Fruit fly (Drosophila melanogaster): ENCODE results near the gene CG17327.

CG17327 gene

DNA sequence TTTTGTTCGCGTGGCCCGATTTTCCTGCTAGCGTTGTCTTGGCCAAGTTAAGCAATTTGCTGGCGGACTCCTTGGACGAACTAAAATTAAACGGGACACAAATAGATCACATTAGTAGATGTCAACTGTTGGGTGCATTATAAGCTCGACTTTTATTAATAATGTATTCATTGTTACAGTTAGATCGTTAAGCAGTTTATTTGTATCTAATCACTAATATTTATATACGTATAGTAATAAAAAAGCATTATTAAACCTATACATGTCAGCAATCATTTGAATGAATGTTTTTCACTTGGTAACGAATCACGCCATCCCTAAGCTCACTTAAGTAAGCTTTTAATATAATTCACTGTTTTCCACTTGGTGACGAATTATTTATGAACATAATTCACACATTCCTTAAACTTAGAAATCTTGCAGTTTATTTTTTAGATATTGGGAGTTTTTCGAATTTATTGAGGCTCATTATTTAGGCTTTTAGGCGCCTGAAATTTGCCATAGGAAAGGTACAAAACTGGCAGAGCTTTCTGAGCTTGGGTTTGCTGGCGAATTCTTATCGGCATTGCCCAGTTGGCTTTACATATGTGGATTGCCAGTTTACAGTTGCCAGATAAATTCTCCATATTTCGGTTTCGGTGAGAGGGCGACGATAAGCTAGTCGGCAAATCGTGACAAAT, 20.0 kb downstream of the CG17327 start, which contains the start of the genes CG7381 and CG7091:
Gene CG7381, minus strand, starts transcription at position 101 of the 680 bp plus-strand sequence.
Gene CG7091, plus strand, starts transcription at position 630 of the 680 bp plus-strand sequence.
- TF ChIP-seq br (GFP tag; optimal IDR thresholded peaks at IDR 0.05) (no peak), foxo (GFP tag; optimal IDR thresholded peaks at IDR 0.05) (no peak), lola (GFP tag; optimal IDR thresholded peaks at IDR 0.05) (no peak), sage (GFP tag; optimal IDR thresholded peaks at IDR 0.05) (no peak), Jra (GFP tag; optimal IDR thresholded peaks at IDR 0.05) (no peak), h (GFP tag; optimal IDR thresholded peaks at IDR 0.05) (no peak), Hnf4 (GFP tag; optimal IDR thresholded peaks at IDR 0.05) (no peak)

DNA sequence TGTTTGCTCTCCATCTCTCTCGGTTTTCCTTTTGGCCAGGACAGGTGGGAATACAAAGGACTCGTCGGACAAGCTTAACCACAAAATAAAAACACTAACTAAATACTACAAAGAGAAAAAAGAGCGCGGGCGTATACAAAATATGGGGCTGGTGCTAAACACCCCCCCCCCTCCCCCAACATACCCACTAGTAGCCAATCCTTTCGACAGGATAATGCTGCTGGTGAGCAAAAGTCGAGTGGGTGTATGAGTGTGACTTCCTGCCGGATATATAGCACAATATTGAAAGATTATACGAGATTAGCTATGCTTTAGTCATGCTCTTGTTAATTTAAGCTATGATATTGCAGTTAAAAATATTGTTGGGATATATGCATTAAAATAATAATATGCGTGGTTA, 22.3 kb downstream of the CG17327 start:
- TF ChIP-seq Dfd (GFP tag; optimal IDR thresholded peaks at IDR 0.05) (peak; percentile 95), fru (GFP tag; optimal IDR thresholded peaks at IDR 0.05) (no peak)

DNA sequence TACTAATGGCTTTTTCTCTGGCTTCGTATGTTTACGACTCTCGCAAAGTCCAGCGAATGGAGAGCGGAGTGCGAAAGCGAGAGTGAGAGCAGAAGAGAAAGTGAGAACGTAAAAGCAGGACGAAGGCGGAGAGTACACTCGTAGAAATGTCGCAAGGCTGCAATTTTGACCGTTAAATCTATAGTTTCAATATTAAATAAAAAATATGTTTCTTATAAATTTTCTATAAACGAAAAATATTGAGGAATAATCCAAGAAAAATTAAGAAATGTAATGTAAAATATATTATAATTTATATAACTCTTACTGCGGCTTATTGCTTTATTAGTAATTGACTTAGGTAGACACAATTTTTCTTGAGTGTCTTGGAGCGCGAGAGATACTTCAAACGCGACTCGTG, 23.1 kb downstream of the CG17327 start:
- TF ChIP-seq rgr (GFP tag; optimal IDR thresholded peaks at IDR 0.05) = peak; percentile 1
- TF ChIP-seq usp (GFP tag; optimal IDR thresholded peaks at IDR 0.05) = no peak
- no peak for TF ChIP-seq sage (GFP tag; optimal IDR thresholded peaks at IDR 0.05)
- peak; percentile 33 for TF ChIP-seq fru (GFP tag; optimal IDR thresholded peaks at IDR 0.05)
- no peak for TF ChIP-seq tai (GFP tag; optimal IDR thresholded peaks at IDR 0.05)
- TF ChIP-seq psq (GFP tag; optimal IDR thresholded peaks at IDR 0.05) = peak; percentile 23
- TF ChIP-seq foxo (GFP tag; optimal IDR thresholded peaks at IDR 0.05) = peak in 1 of 2 experiments; percentile 53
- TF ChIP-seq Mio (GFP tag; optimal IDR thresholded peaks at IDR 0.05) = no peak
- no peak for TF ChIP-seq Hr83 (GFP tag; optimal IDR thresholded peaks at IDR 0.05; ENCODE audit: poor library complexity, severe bottlenecking)
- TF ChIP-seq Dfd (GFP tag; optimal IDR thresholded peaks at IDR 0.05) = no peak
- peak; percentile 26 for TF ChIP-seq Dif (GFP tag; optimal IDR thresholded peaks at IDR 0.05; ENCODE audit: partially characterized antibody)
- no peak for TF ChIP-seq Jra (GFP tag; optimal IDR thresholded peaks at IDR 0.05)
- TF ChIP-seq CrebA (GFP tag; optimal IDR thresholded peaks at IDR 0.05; ENCODE audit: borderline replicate concordance) = no peak
- no peak for TF ChIP-seq HLH106 (tag; optimal IDR thresholded peaks at IDR 0.05)
- no peak for TF ChIP-seq lola (GFP tag; optimal IDR thresholded peaks at IDR 0.05)
- TF ChIP-seq OdsH (GFP tag; optimal IDR thresholded peaks at IDR 0.05) = peak; percentile 47

DNA sequence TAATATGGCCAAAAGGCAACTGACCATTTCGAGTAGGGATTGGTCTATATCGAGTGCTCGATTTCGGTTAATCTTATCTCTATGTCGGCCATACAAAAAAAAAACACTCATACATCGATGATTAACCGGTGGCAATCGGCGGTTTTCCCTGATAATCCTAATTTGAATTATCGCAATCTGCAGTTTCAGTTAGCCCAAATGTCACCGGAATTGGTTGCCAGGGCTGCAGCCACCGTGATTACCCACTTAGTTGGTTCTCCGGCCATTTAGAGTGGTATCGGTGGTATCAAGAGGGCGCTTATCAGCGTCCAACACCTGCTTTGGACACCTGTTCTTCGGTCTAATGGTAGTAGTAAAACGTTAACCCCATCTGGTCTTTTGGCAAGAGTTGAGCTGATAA, 25.4 kb downstream of the CG17327 start:
- TF ChIP-seq sv (GFP tag; optimal IDR thresholded peaks at IDR 0.05) = no peak
- TF ChIP-seq lola (GFP tag; optimal IDR thresholded peaks at IDR 0.05) = no peak
- TF ChIP-seq CG9705 (GFP tag; optimal IDR thresholded peaks at IDR 0.05) = no peak
- no peak for TF ChIP-seq dsf (GFP tag; optimal IDR thresholded peaks at IDR 0.05; ENCODE audit: borderline replicate concordance)
- no peak for TF ChIP-seq N (GFP tag; optimal IDR thresholded peaks at IDR 0.05)
- no peak for TF ChIP-seq dmrt93B (GFP tag; optimal IDR thresholded peaks at IDR 0.05)
- TF ChIP-seq rgr (GFP tag; optimal IDR thresholded peaks at IDR 0.05) = no peak
- TF ChIP-seq pan (optimal IDR thresholded peaks at IDR 0.05) = no peak
- TF ChIP-seq HLH106 (tag; optimal IDR thresholded peaks at IDR 0.05) = no peak
- no peak for TF ChIP-seq Myc (optimal IDR thresholded peaks at IDR 0.05)
- no peak for TF ChIP-seq Rel (GFP tag; optimal IDR thresholded peaks at IDR 0.05)
- no peak for TF ChIP-seq Rel (tag; optimal IDR thresholded peaks at IDR 0.05)
- TF ChIP-seq OdsH (GFP tag; optimal IDR thresholded peaks at IDR 0.05) = no peak
- no peak for TF ChIP-seq Hnf4 (GFP tag; optimal IDR thresholded peaks at IDR 0.05)
- no peak for TF ChIP-seq fru (GFP tag; optimal IDR thresholded peaks at IDR 0.05)
- TF ChIP-seq br (GFP tag; optimal IDR thresholded peaks at IDR 0.05) = no peak
- TF ChIP-seq psq (GFP tag; optimal IDR thresholded peaks at IDR 0.05) = no peak

DNA sequence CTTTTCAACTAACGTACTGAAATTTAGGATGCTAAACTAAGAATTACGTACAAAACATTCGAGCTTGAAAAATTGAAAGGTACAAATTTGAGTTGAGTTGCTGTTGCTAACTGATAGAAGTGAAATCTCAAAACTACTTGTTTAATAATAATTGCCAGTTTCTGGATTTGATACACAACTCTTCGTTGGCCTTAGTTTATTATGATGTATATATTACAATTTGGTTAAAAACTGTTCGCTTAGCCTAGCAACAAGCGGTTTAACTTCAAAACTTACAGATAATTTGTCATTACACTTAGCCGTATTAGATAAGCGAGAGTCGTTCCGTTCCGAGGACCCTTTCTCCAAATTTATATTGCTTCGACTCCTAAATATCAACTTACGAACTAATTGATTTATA, 29.9 kb downstream of the CG17327 start, which contains the start of the genes CG14384 and grsm:
Gene CG14384, minus strand, starts transcription at position 101 of the 400 bp plus-strand sequence.
Gene grsm, minus strand, starts transcription at position 101 of the 400 bp plus-strand sequence.
- TF ChIP-seq ey (GFP tag; optimal IDR thresholded peaks at IDR 0.05) = no peak
- no peak for TF ChIP-seq Sp1 (GFP tag; optimal IDR thresholded peaks at IDR 0.05)
- no peak for TF ChIP-seq pan (optimal IDR thresholded peaks at IDR 0.05)

DNA sequence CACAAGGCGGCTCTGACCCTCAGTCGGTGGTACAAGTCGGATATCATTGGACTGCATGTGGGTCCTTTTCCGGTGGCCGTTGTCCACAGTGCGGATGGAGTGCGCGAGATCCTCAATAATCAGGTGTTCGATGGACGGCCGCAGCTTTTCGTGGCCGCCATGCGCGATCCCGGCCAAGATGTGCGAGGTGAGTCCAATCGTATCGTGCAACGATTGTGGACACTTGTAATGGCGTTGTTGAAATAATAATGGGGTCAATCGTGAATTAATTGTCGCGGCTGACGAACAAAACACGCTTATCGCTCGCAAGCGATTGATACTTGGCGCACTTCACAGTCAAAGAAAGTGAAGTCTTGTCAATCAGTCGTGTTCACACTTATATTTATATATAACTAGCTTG, 33.5 kb downstream of the CG17327 start:
- no peak for TF ChIP-seq Vsx2 (GFP tag; optimal IDR thresholded peaks at IDR 0.05; ENCODE audit: partially characterized antibody)
- TF ChIP-seq sage (GFP tag; optimal IDR thresholded peaks at IDR 0.05) = no peak
- no peak for TF ChIP-seq dsf (GFP tag; optimal IDR thresholded peaks at IDR 0.05; ENCODE audit: borderline replicate concordance)
- TF ChIP-seq ey (GFP tag; optimal IDR thresholded peaks at IDR 0.05) = no peak
- no peak for TF ChIP-seq jim (GFP tag; optimal IDR thresholded peaks at IDR 0.05)
- peak; percentile 50 for TF ChIP-seq h (GFP tag; optimal IDR thresholded peaks at IDR 0.05)
- TF ChIP-seq Hnf4 (GFP tag; optimal IDR thresholded peaks at IDR 0.05) = no peak
- TF ChIP-seq brk (GFP tag; optimal IDR thresholded peaks at IDR 0.05) = no peak
